Worm (Caenorhabditis elegans) whole organism, late embryonic: ENCODE measurements around the gene F32D8.5.

Experiments
- C38D4.7 ChIP-seq: fragments of 200-800 bp; sonication (Bioruptor generic); optimal IDR thresholded peaks from 2 replicates; lab custom pipeline; 2018; ENCODE audit warnings: mild to moderate bottlenecking, missing genetic modification characterization, moderate library complexity, missing compliant biosample characterization
- ceh-18 ChIP-seq: sonication (generic microtip); optimal IDR thresholded peaks from 2 replicates; lab custom pipeline; 2016; ENCODE audit warnings: missing genetic modification characterization, missing compliant biosample characterization
- ceh-31 ChIP-seq: sonication (generic microtip); optimal IDR thresholded peaks from 2 replicates; lab custom pipeline; 2016; ENCODE audit warnings: missing genetic modification characterization, missing compliant biosample characterization
- nhr-11 ChIP-seq: fragments of 150-350 bp; optimal IDR thresholded peaks from 2 replicates; lab custom pipeline; 2014; ENCODE audit warnings: missing biosample characterization, missing genetic modification characterization
- npax-4 ChIP-seq: sonication (generic microtip); optimal IDR thresholded peaks from 2 replicates; lab custom pipeline; 2016; ENCODE audit warnings: missing genetic modification characterization, missing compliant biosample characterization
- pros-1 ChIP-seq: fragments of 150-350 bp; optimal IDR thresholded peaks from 2 replicates; lab custom pipeline; 2014; ENCODE audit warnings: missing biosample characterization, missing genetic modification reagents, missing genetic modification characterization

DNA sequence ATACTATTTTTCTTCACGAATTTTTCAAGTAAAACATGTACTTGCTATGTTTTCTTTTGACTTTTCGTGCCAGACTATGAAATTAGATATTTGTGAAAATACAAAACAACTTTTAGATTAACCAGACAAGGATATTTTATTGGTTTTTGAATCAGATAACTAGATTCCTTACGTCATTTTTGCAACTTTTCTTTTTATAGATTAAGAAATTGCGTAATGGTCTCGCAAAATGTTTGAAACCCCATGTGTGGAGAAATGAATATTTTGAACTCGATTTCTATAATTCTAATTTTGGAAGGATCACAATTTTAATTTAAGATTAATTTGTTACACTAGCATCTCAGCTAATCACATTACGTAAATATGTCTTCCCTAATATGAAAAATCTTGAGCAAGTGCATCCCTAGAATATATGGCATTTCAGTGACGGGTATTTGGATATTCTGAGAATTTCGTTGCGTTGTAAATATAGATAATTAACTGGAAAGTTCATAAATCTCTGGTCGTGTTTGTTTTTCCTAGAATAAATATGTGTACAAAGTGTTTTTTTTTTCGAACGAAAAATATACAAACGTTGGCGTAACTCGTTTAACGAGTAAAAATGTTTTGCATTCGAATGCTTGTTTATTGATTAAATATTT is 32.0 kb upstream of the F32D8.5 start:
- TF ChIP-seq ceh-18 (tag; lab: Kevin White, UChicago) (no peak), ceh-31 (tag; lab: Kevin White, UChicago) (no peak), C38D4.7 (GFP tag; lab: Kevin White, UChicago) (no peak), nhr-11 (tag; lab: Kevin White, UChicago) (no peak), npax-4 (tag; lab: Kevin White, UChicago) (no peak), pros-1 (tag; lab: Kevin White, UChicago) (no peak)
